Fruit fly (Drosophila melanogaster): ENCODE results near the gene CG5172.

dm6 chrX:17230944-17231343 lies 9.7 kb downstream of the CG5172 start, which contains the start of gene CG10597:
- TF ChIP-seq CTCF (optimal IDR thresholded peaks at IDR 0.05) (no peak), CG8478 (optimal IDR thresholded peaks at IDR 0.05) (no peak)

Measured in S2 (cell line).